Worm (Caenorhabditis elegans) whole organism, L4 larva: ENCODE results near the gene T03F6.9.

Source experiments
- jun-1 ChIP-seq: fragments of 150-350 bp; optimal IDR thresholded peaks from 2 replicates; lab custom pipeline; 2014; ENCODE audit warnings: missing biosample characterization, missing genetic modification reagents, missing genetic modification characterization
- zfp-3 ChIP-seq: fragments of 200-800 bp; sonication (Bioruptor generic); conservative IDR thresholded peaks from 2 replicates; pipeline ENCODE4 v1.3.6; 2022; ENCODE audit warnings: missing genetic modification reagents, missing genetic modification characterization, missing compliant biosample characterization

- no peak for TF ChIP-seq zfp-3 (GFP tag; lab: Robert Waterston, UW)
- no peak for TF ChIP-seq jun-1 (tag; lab: Kevin White, UChicago)
Measured at ce11 chrIII:13389078-13389477, 18.2 kb upstream of the T03F6.9 start, which contains the start of gene T03F6.3.
